Fruit fly (Drosophila melanogaster): ENCODE measurements around the gene eIF2Bbeta.

Gene eIF2Bbeta

DNA sequence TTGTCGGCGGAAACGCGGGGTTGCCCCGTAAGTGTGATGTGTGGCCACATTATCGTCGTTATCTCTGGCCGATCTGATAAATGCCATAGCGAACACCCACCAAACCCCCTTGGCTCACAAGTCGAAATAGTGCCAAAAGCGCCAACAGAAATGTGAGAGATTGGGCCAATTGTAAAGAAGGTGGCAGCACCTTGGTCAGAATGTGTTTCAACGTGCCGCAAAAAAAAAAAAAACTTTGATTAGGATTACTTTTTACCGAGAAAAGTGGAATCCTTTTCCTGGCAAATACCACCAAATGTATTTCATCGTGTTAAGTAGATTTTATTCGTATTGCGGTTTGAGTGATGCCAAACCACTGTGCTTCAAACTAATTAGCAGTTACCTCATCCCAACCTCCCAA is 38.6 kb downstream of the eIF2Bbeta start (continued):
- TF ChIP-seq Fer2 (tag; optimal IDR thresholded peaks at IDR 0.05) (peak; percentile 54), grn (GFP tag; optimal IDR thresholded peaks at IDR 0.05) (peak; percentile 78), Rfx (GFP tag; IDR thresholded peaks at IDR 0.05) (peak; percentile 95), CG17186 (GFP tag; optimal IDR thresholded peaks at IDR 0.05) (no peak), CG5180 (GFP tag; optimal IDR thresholded peaks at IDR 0.05) (peak; percentile 41), Hsf (GFP tag; optimal IDR thresholded peaks at IDR 0.05) (peak; percentile 76), CG11723 (GFP tag; optimal IDR thresholded peaks at IDR 0.05) (peak; percentile 13), Tbp (GFP tag; optimal IDR thresholded peaks at IDR 0.05) (no peak), rib (GFP tag; IDR thresholded peaks at IDR 0.05) (peak; percentile 89), ranshi (GFP tag; IDR thresholded peaks at IDR 0.05) (peak; percentile 84), mld (GFP tag; IDR thresholded peaks at IDR 0.05; ENCODE audit: partially characterized antibody) (no peak), amos (GFP tag; IDR thresholded peaks at IDR 0.05; ENCODE audit: partially characterized antibody) (no peak), tin (GFP tag; optimal IDR thresholded peaks at IDR 0.05) (peak; percentile 50), lmd (GFP tag; IDR thresholded peaks at IDR 0.05) (peak; percentile 89), sens-2 (GFP tag; IDR thresholded peaks at IDR 0.05) (peak; percentile 72; the same call in 1 of the 2 replicates), CG12236 (GFP tag; optimal IDR thresholded peaks at IDR 0.05) (peak; percentile 20), phol (tag; optimal IDR thresholded peaks at IDR 0.05) (peak; percentile 52), Hmr (GFP tag; optimal IDR thresholded peaks at IDR 0.05) (peak; percentile 91), CG7357 (GFP tag; IDR thresholded peaks at IDR 0.05) (peak; percentile 75), CG10979 (tag; optimal IDR thresholded peaks at IDR 0.05) (peak; percentile 5), CG6654 (GFP tag; optimal IDR thresholded peaks at IDR 0.05) (peak; percentile 31), CG10274 (GFP tag; optimal IDR thresholded peaks at IDR 0.05) (peak; percentile 65), zen (tag; optimal IDR thresholded peaks at IDR 0.05) (peak; percentile 19), salm (tag; optimal IDR thresholded peaks at IDR 0.05) (peak; percentile 4), CG12219 (GFP tag; optimal IDR thresholded peaks at IDR 0.05) (peak; percentile 65), CG3838 (GFP tag; optimal IDR thresholded peaks at IDR 0.05) (no peak), Asciz (GFP tag; optimal IDR thresholded peaks at IDR 0.05) (peak; percentile 47), bcd (GFP tag; optimal IDR thresholded peaks at IDR 0.05) (peak; percentile 74), maf-S (GFP tag; optimal IDR thresholded peaks at IDR 0.05) (peak; percentile 78), dm (GFP tag; optimal IDR thresholded peaks at IDR 0.05) (peak; percentile 59), H2.0 (GFP tag; IDR thresholded peaks at IDR 0.05) (peak; percentile 86), dysf (GFP tag; IDR thresholded peaks at IDR 0.05) (peak; percentile 92), sisA (GFP tag; IDR thresholded peaks at IDR 0.05) (peak; percentile 80), pzg (GFP tag; optimal IDR thresholded peaks at IDR 0.05) (peak; percentile 2), gcm (GFP tag; optimal IDR thresholded peaks at IDR 0.05) (peak; percentile 6), bbx (GFP tag; IDR thresholded peaks at IDR 0.05; ENCODE audit: partially characterized antibody) (no peak), CG13287 (GFP tag; IDR thresholded peaks at IDR 0.05; ENCODE audit: partially characterized antibody) (no peak), sc (optimal IDR thresholded peaks at IDR 0.05) (no peak), sc (GFP tag; optimal IDR thresholded peaks at IDR 0.05) (no peak), Ssrp (tag; optimal IDR thresholded peaks at IDR 0.05) (peak; percentile 31), E2f1 (GFP tag; IDR thresholded peaks at IDR 0.05) (peak; percentile 85), bigmax (GFP tag; optimal IDR thresholded peaks at IDR 0.05) (no peak), CG11695 (GFP tag; IDR thresholded peaks at IDR 0.05) (peak; percentile 88), ac (GFP tag; optimal IDR thresholded peaks at IDR 0.05) (no peak), pum (GFP tag; optimal IDR thresholded peaks at IDR 0.05) (peak; percentile 50), Hr51 (GFP tag; optimal IDR thresholded peaks at IDR 0.05) (peak; percentile 73 to 81), abd-A (tag; optimal IDR thresholded peaks at IDR 0.05) (no peak), tll (GFP tag; optimal IDR thresholded peaks at IDR 0.05) (no peak), CG10959 (GFP tag; IDR thresholded peaks at IDR 0.05) (peak; percentile 47), CG18262 (tag; optimal IDR thresholded peaks at IDR 0.05) (peak; percentile 14)
